5 fruit fly cellular contexts compared by ENCODE assay signal in the genomic region with DNA sequence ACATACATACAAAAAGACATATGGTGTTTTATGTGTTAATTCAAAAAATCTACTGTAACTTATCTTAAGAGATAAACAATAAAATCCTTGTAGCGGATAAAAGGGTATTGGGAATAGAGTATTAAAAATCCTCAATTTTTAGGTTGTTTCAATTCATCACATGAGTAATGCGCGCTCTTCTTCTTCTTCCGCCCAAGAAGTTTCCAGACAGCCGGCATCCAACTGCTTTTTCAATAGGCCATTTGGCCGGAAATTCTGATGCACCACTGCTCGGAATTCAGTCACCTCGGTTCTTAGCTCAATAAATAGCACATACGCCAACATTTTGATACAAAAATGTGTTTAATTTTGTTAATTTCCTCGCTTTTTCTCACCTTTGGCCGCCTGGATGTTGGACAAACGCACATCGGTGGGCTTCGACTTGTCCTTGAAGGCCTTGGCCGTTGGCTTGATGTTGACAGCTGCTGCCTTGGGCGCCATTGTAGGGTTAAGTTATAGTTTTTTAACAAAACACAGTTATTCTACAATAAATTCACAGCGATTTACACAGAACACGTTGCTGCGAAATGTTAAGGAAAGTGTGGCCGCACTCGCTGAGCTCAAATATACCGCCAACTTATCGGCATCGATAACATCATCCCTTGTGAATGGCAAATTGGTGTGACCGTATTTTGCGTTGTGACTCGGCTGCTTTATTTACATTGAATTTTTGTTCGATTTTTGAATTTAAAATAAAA.
TF ChIP-seq lines count a peak whose summit lies in the region.

A gene (minus strand): TSS at position 592 of the 737 bp plus-strand sequence.
A gene (plus strand): TSS at position 651 of the 737 bp plus-strand sequence.

- no peak for TF ChIP-seq CTCF in whole organism, embryonic (GFP tag; optimal IDR thresholded peaks at IDR 0.05; lab: Kevin White, UChicago)

TF ChIP-seq in whole organism, adult, 20 proteins besides CTCF, POLR2A, EP300 and RAD21:
- TF ChIP-seq cnc (optimal IDR thresholded peaks at IDR 0.05; lab: Kevin White, UChicago) (peak in 1 of 2 experiments; percentile 58), cic (GFP tag; optimal IDR thresholded peaks at IDR 0.05; lab: Kevin White, UChicago) (no peak), pad (GFP tag; optimal IDR thresholded peaks at IDR 0.05; lab: Kevin White, UChicago) (no peak), Mnt (GFP tag; optimal IDR thresholded peaks at IDR 0.05; lab: Kevin White, UChicago) (peak; percentile 75)

TF ChIP-seq in whole organism, embryonic, 481 proteins besides CTCF, POLR2A, EP300 and RAD21 (continues in another document):
- no peak for TF ChIP-seq unpg (GFP tag; optimal IDR thresholded peaks at IDR 0.05; lab: Kevin White, UChicago)
- TF ChIP-seq CG11398 (GFP tag; optimal IDR thresholded peaks at IDR 0.05; lab: Kevin White, UChicago): no peak
- TF ChIP-seq CG6683 (GFP tag; optimal IDR thresholded peaks at IDR 0.05; lab: Kevin White, UChicago): no peak
- no peak for TF ChIP-seq Ravus (GFP tag; IDR thresholded peaks at IDR 0.05; lab: Robert Waterston, UW)
- TF ChIP-seq otp (GFP tag; IDR thresholded peaks at IDR 0.05; lab: Robert Waterston, UW): no peak
- no peak for TF ChIP-seq CG12299 (tag; optimal IDR thresholded peaks at IDR 0.05; lab: Kevin White, UChicago)
- TF ChIP-seq jumu (GFP tag; optimal IDR thresholded peaks at IDR 0.05; lab: Kevin White, UChicago): no peak
- TF ChIP-seq bbx (GFP tag; IDR thresholded peaks at IDR 0.05; lab: Robert Waterston, UW; ENCODE audit: partially characterized antibody): peak; percentile 36; the same call in 1 of the 2 replicates
- TF ChIP-seq gfzf (GFP tag; optimal IDR thresholded peaks at IDR 0.05; lab: Kevin White, UChicago): peak; percentile 88
- TF ChIP-seq cas (GFP tag; IDR thresholded peaks at IDR 0.05; lab: Robert Waterston, UW): no peak
- no peak for TF ChIP-seq CG7357 (GFP tag; IDR thresholded peaks at IDR 0.05; lab: Robert Waterston, UW)
- TF ChIP-seq CG9797 (GFP tag; optimal IDR thresholded peaks at IDR 0.05; lab: Kevin White, UChicago): peak; percentile 84
- TF ChIP-seq Dref (GFP tag; IDR thresholded peaks at IDR 0.05; lab: Robert Waterston, UW): peak; percentile 76
- no peak for TF ChIP-seq CG6813 (GFP tag; optimal IDR thresholded peaks at IDR 0.05; lab: Kevin White, UChicago)
- no peak for TF ChIP-seq ci (GFP tag; IDR thresholded peaks at IDR 0.05; lab: Robert Waterston, UW)
- no peak for TF ChIP-seq CG13624 (GFP tag; optimal IDR thresholded peaks at IDR 0.05; lab: Kevin White, UChicago)
- TF ChIP-seq vvl (GFP tag; IDR thresholded peaks at IDR 0.05; lab: Robert Waterston, UW): peak; percentile 22; the same call in 1 of the 2 replicates
- no peak for TF ChIP-seq CG1647 (GFP tag; optimal IDR thresholded peaks at IDR 0.05; lab: Kevin White, UChicago)
- TF ChIP-seq Dp (GFP tag; optimal IDR thresholded peaks at IDR 0.05; lab: Kevin White, UChicago): peak; percentile 58
- TF ChIP-seq dysf (GFP tag; IDR thresholded peaks at IDR 0.05; lab: Robert Waterston, UW): no peak

TF ChIP-seq in whole organism, prepupa, 60 proteins besides CTCF, POLR2A, EP300 and RAD21:
- TF ChIP-seq topi (GFP tag; optimal IDR thresholded peaks at IDR 0.05; lab: Kevin White, UChicago) (no peak), Smox (GFP tag; optimal IDR thresholded peaks at IDR 0.05; lab: Kevin White, UChicago) (no peak), CG4318 (GFP tag; optimal IDR thresholded peaks at IDR 0.05; lab: Kevin White, UChicago) (no peak), fkh (GFP tag; optimal IDR thresholded peaks at IDR 0.05; lab: Kevin White, UChicago) (peak; percentile 93), pdm3 (GFP tag; optimal IDR thresholded peaks at IDR 0.05; lab: Kevin White, UChicago) (no peak), eg (GFP tag; IDR thresholded peaks at IDR 0.05; lab: Robert Waterston, UW) (no peak), dsx (GFP tag; optimal IDR thresholded peaks at IDR 0.05; lab: Kevin White, UChicago; ENCODE audit: poor library complexity, severe bottlenecking) (no peak)

TF ChIP-seq in whole organism, pupa, 21 proteins besides CTCF, POLR2A, EP300 and RAD21:
- TF ChIP-seq Ets98B (GFP tag; IDR thresholded peaks at IDR 0.05; lab: Robert Waterston, UW) (no peak), fd96Ca (GFP tag; IDR thresholded peaks at IDR 0.05; lab: Robert Waterston, UW) (0 out of 3 replicates have a peak, but pooled peaks have one; percentile 25), CG8159 (tag; optimal IDR thresholded peaks at IDR 0.05; lab: Kevin White, UChicago) (no peak), CG9948 (tag; optimal IDR thresholded peaks at IDR 0.05; lab: Kevin White, UChicago) (no peak), rn (GFP tag; IDR thresholded peaks at IDR 0.05; lab: Robert Waterston, UW) (no peak), CG14655 (GFP tag; optimal IDR thresholded peaks at IDR 0.05; lab: Kevin White, UChicago) (no peak)
TF ChIP-seq in whole organism, pupa: peak in this region for 1.

TF ChIP-seq in whole organism, wandering third instar larva, 38 proteins besides CTCF, POLR2A, EP300 and RAD21:
- no peak for TF ChIP-seq psq (GFP tag; optimal IDR thresholded peaks at IDR 0.05; lab: Kevin White, UChicago)
- TF ChIP-seq Myc (optimal IDR thresholded peaks at IDR 0.05; lab: Kevin White, UChicago): peak; percentile 35
